Worm (Caenorhabditis elegans): Measurements from ENCODE around the gene F26D11.13.
A peak's percentile ranks its signal among the peaks of the same experiment; 100 is the strongest.

ce11 chrV:7977701-7978461 is 23.4 kb upstream of the F26D11.13 start, which contains the start of gene let-413:
- TF ChIP-seq egl-27 (tag; optimal IDR thresholded peaks at IDR 0.05): no peak
- no peak for TF ChIP-seq nhr-237 (tag; optimal IDR thresholded peaks at IDR 0.05)
- no peak for TF ChIP-seq ztf-7 (tag; optimal IDR thresholded peaks at IDR 0.05)
- TF ChIP-seq hif-1 (tag; optimal IDR thresholded peaks at IDR 0.05): no peak
- no peak for TF ChIP-seq nhr-42 (GFP tag; IDR thresholded peaks at IDR 0.05)
- no peak for TF ChIP-seq tag-97 (GFP tag; IDR thresholded peaks at IDR 0.05)
- TF ChIP-seq dmd-6 (GFP tag; IDR thresholded peaks at IDR 0.05): peak; percentile 28; the same call in 1 of the 2 replicates
- no peak for TF ChIP-seq lim-7 (GFP tag; IDR thresholded peaks at IDR 0.05)
- no peak for TF ChIP-seq aly-2 (tag; optimal IDR thresholded peaks at IDR 0.05)
- TF ChIP-seq saeg-2 (GFP tag; IDR thresholded peaks at IDR 0.05): no peak
- no peak for TF ChIP-seq set-16 (GFP tag; IDR thresholded peaks at IDR 0.05)

All from whole organism, L4 larva.